Worm (Caenorhabditis elegans) whole organism, L4 larva: ENCODE data around the gene nspb-4.

Source experiments
- D1046.2 ChIP-seq: fragments of 200-800 bp; sonication (Bioruptor generic); IDR thresholded peaks from 2 replicates; pipeline ENCODE4 v1.3.6; 2022; ENCODE audit warnings: missing genetic modification characterization, missing compliant biosample characterization
- F37D6.2 ChIP-seq: sonication (generic microtip); optimal IDR thresholded peaks from 2 replicates; lab custom pipeline; 2016; ENCODE audit warnings: mild to moderate bottlenecking, missing genetic modification characterization, missing compliant biosample characterization
- T20F7.1 ChIP-seq: fragments of 200-800 bp; sonication (Bioruptor generic); optimal IDR thresholded peaks from 2 replicates; lab custom pipeline; 2018; ENCODE audit warnings: mild to moderate bottlenecking, missing genetic modification characterization, missing compliant biosample characterization
- Y48G9A.11 ChIP-seq: fragments of 200-800 bp; sonication (Bioruptor generic); IDR thresholded peaks from 2 replicates; pipeline ENCODE4 v1.3.6; 2022; ENCODE audit warnings: missing genetic modification reagents, missing genetic modification characterization, missing compliant biosample characterization
- Y75B8A.6 ChIP-seq: fragments of 200-800 bp; sonication (Bioruptor generic); IDR thresholded peaks from 2 replicates; pipeline ENCODE4 v1.3.6; 2022; ENCODE audit warnings: missing genetic modification reagents, missing genetic modification characterization, missing compliant biosample characterization
- aha-1 ChIP-seq: fragments of 150-350 bp; peaks from one replicate; lab custom pipeline; 2014; ENCODE audit warnings: missing biosample characterization, missing genetic modification characterization
- ama-1 ChIP-seq: fragments of 150-350 bp; optimal IDR thresholded peaks from 2 replicates; lab custom pipeline; 2014; ENCODE audit warnings: inconsistent platforms, mixed read lengths
- arid-1 ChIP-seq: fragments of 200-800 bp; sonication (Bioruptor generic); conservative IDR thresholded peaks from 2 replicates; pipeline ENCODE4 v1.3.6; 2022; ENCODE audit warnings: missing genetic modification reagents, missing genetic modification characterization, missing compliant biosample characterization
- ceh-20 ChIP-seq: fragments of 200-800 bp; sonication (Bioruptor generic); IDR thresholded peaks from 2 replicates; pipeline ENCODE4 v1.3.6; 2022; ENCODE audit warnings: missing genetic modification reagents, missing genetic modification characterization, missing compliant biosample characterization
- ceh-32 ChIP-seq: sonication (generic microtip); optimal IDR thresholded peaks from 2 replicates; lab custom pipeline; 2016; ENCODE audit warnings: mild to moderate bottlenecking, missing genetic modification characterization, missing compliant biosample characterization; ENCODE audit not compliant: poor library complexity
- cey-2 ChIP-seq: sonication (generic microtip); optimal IDR thresholded peaks from 3 replicates; lab custom pipeline; 2017; ENCODE audit warnings: missing genetic modification characterization, mild to moderate bottlenecking, missing compliant biosample characterization, antibody characterized with exemption, borderline replicate concordance; ENCODE audit not compliant: insufficient read depth
- daf-8 ChIP-seq: fragments of 200-800 bp; sonication (Bioruptor generic); IDR thresholded peaks from 2 replicates; pipeline ENCODE4 v1.3.6; 2022; ENCODE audit warnings: missing genetic modification characterization, missing compliant biosample characterization
- dmd-6 ChIP-seq: fragments of 200-800 bp; sonication (Bioruptor generic); IDR thresholded peaks from 2 replicates; pipeline ENCODE4 v1.3.6; 2022; ENCODE audit warnings: missing genetic modification reagents, missing genetic modification characterization, missing compliant biosample characterization
- dmd-8 ChIP-seq: fragments of 200-800 bp; sonication (Bioruptor generic); IDR thresholded peaks from 2 replicates; pipeline ENCODE4 v1.3.6; 2022; ENCODE audit warnings: missing genetic modification characterization, missing compliant biosample characterization
- dpl-1 ChIP-seq: fragments of 150-350 bp; optimal IDR thresholded peaks from 2 replicates; lab custom pipeline; 2014; ENCODE audit warnings: missing biosample characterization, missing genetic modification reagents, missing genetic modification characterization
- duxl-1 ChIP-seq: sonication (generic microtip); optimal IDR thresholded peaks from 2 replicates; lab custom pipeline; 2016; ENCODE audit warnings: mild to moderate bottlenecking, missing genetic modification characterization, moderate library complexity, missing compliant biosample characterization; ENCODE audit not compliant: poor library complexity
- fkh-10 ChIP-seq: fragments of 150-350 bp; optimal IDR thresholded peaks from 2 replicates; lab custom pipeline; 2014; ENCODE audit warnings: missing biosample characterization, missing genetic modification reagents, missing genetic modification characterization
- gei-8 ChIP-seq: fragments of 200-800 bp; sonication (Bioruptor generic); optimal IDR thresholded peaks from 2 replicates; lab custom pipeline; 2018; ENCODE audit warnings: mild to moderate bottlenecking, missing genetic modification characterization, missing compliant biosample characterization
- hif-1 ChIP-seq, 2 experiments: sonication (generic microtip); optimal IDR thresholded peaks; 2 replicates each; lab custom pipeline; 2016 to 2017; ENCODE audit warnings: missing compliant biosample characterization in 2 of 2, missing genetic modification characterization in 2 of 2, missing genetic modification reagents in 2 of 2, missing genotype in 2 of 2, mild to moderate bottlenecking in 1 of 2
- hmg-1.1 ChIP-seq: fragments of 200-800 bp; sonication (Bioruptor generic); IDR thresholded peaks from 2 replicates; pipeline ENCODE4 v1.3.6; 2022; ENCODE audit warnings: missing genetic modification reagents, missing genetic modification characterization, missing compliant biosample characterization
- jun-1 ChIP-seq: fragments of 150-350 bp; optimal IDR thresholded peaks from 2 replicates; lab custom pipeline; 2014; ENCODE audit warnings: missing biosample characterization, missing genetic modification reagents, missing genetic modification characterization
- lim-7 ChIP-seq: fragments of 200-800 bp; sonication (Bioruptor generic); IDR thresholded peaks from 2 replicates; pipeline ENCODE4 v1.3.6; 2022; ENCODE audit warnings: missing genetic modification characterization, missing compliant biosample characterization
- lin-1 ChIP-seq: fragments of 200-800 bp; sonication (Bioruptor generic); IDR thresholded peaks from 2 replicates; pipeline ENCODE4 v1.3.6; 2022; ENCODE audit warnings: missing genetic modification reagents, missing genetic modification characterization, missing compliant biosample characterization
- lin-13 ChIP-seq: fragments of 150-350 bp; optimal IDR thresholded peaks from 2 replicates; lab custom pipeline; 2014; ENCODE audit warnings: missing biosample characterization, missing genetic modification reagents, missing genetic modification characterization
- lin-29 ChIP-seq: fragments of 200-800 bp; sonication (Bioruptor generic); IDR thresholded peaks from 2 replicates; pipeline ENCODE4 v1.3.6; 2022; ENCODE audit warnings: missing genetic modification reagents, missing genetic modification characterization, missing compliant biosample characterization
- lin-38 ChIP-seq: fragments of 200-800 bp; sonication (Bioruptor generic); IDR thresholded peaks from 2 replicates; pipeline ENCODE4 v1.3.6; 2022; ENCODE audit warnings: missing genetic modification reagents, missing genetic modification characterization, missing compliant biosample characterization
- lin-39 ChIP-seq: fragments of 150-350 bp; optimal IDR thresholded peaks from 2 replicates; lab custom pipeline; 2014; ENCODE audit warnings: missing biosample characterization, missing genetic modification reagents, missing genetic modification characterization
- madf-9 ChIP-seq: fragments of 200-800 bp; sonication (Bioruptor generic); conservative IDR thresholded peaks from 2 replicates; pipeline ENCODE4 v1.3.6; 2022; ENCODE audit warnings: missing genetic modification reagents, missing genetic modification characterization, missing compliant biosample characterization
- mdl-1 ChIP-seq, 2 experiments: fragments of 150-350 bp in 1 of 2; sonication (generic microtip) in 1 of 2; optimal IDR thresholded peaks; 2 replicates each; lab custom pipeline; 2014 to 2017; ENCODE audit warnings: missing biosample characterization in 2 of 2, missing genetic modification characterization in 2 of 2
- mdt-29 ChIP-seq: fragments of 200-800 bp; sonication (Bioruptor generic); IDR thresholded peaks from 2 replicates; pipeline ENCODE4 v1.3.6; 2022; ENCODE audit warnings: missing genetic modification reagents, missing genetic modification characterization, missing compliant biosample characterization
- mxl-2 ChIP-seq: fragments of 200-800 bp; sonication (Bioruptor generic); conservative IDR thresholded peaks from 2 replicates; pipeline ENCODE4 v1.3.6; 2022; ENCODE audit warnings: missing genetic modification reagents, missing genetic modification characterization, missing compliant biosample characterization
- nhr-10 ChIP-seq: fragments of 150-350 bp; optimal IDR thresholded peaks from 2 replicates; lab custom pipeline; 2014; ENCODE audit warnings: missing biosample characterization, missing genetic modification characterization
- nhr-11 ChIP-seq: fragments of 150-350 bp; optimal IDR thresholded peaks from 2 replicates; lab custom pipeline; 2014; ENCODE audit warnings: missing biosample characterization, missing genetic modification characterization
- nhr-237 ChIP-seq: sonication (generic microtip); optimal IDR thresholded peaks from 2 replicates; lab custom pipeline; 2017; ENCODE audit warnings: missing biosample characterization, missing genetic modification characterization
- nhr-25 ChIP-seq: sonication (generic microtip); optimal IDR thresholded peaks from 2 replicates; lab custom pipeline; 2017; ENCODE audit warnings: missing genetic modification characterization, mild to moderate bottlenecking, missing compliant biosample characterization, antibody characterized with exemption, moderate library complexity, borderline replicate concordance; ENCODE audit not compliant: insufficient read depth
- nhr-42 ChIP-seq: fragments of 200-800 bp; sonication (Bioruptor generic); IDR thresholded peaks from 2 replicates; pipeline ENCODE4 v1.3.6; 2022; ENCODE audit warnings: missing genetic modification characterization, missing compliant biosample characterization
- nhr-6 ChIP-seq: fragments of 150-350 bp; optimal IDR thresholded peaks from 2 replicates; lab custom pipeline; 2014; ENCODE audit warnings: missing biosample characterization, missing genetic modification characterization
- pqm-1 ChIP-seq: sonication (generic microtip); optimal IDR thresholded peaks from 2 replicates; lab custom pipeline; 2017; ENCODE audit warnings: missing biosample characterization, missing genetic modification characterization
- saeg-2 ChIP-seq: fragments of 200-800 bp; sonication (Bioruptor generic); IDR thresholded peaks from 2 replicates; pipeline ENCODE4 v1.3.6; 2022; ENCODE audit warnings: missing genetic modification reagents, missing genetic modification characterization, missing compliant biosample characterization
- set-16 ChIP-seq: fragments of 200-800 bp; sonication (Bioruptor generic); IDR thresholded peaks from 2 replicates; pipeline ENCODE4 v1.3.6; 2022; ENCODE audit warnings: missing genetic modification reagents, missing genetic modification characterization, missing compliant biosample characterization
- skn-1 ChIP-seq: fragments of 150-350 bp; optimal IDR thresholded peaks from 2 replicates; lab custom pipeline; 2014; ENCODE audit warnings: missing biosample characterization, missing genetic modification characterization
- snpc-1.2 ChIP-seq: fragments of 200-800 bp; sonication (Bioruptor generic); IDR thresholded peaks from 2 replicates; pipeline ENCODE4 v1.3.6; 2022; ENCODE audit warnings: missing genetic modification reagents, missing genetic modification characterization, missing compliant biosample characterization
- snpc-4 ChIP-seq: fragments of 150-350 bp; optimal IDR thresholded peaks from 2 replicates; lab custom pipeline; 2014; ENCODE audit warnings: missing biosample characterization, missing genetic modification characterization
- spr-1 ChIP-seq: sonication (generic microtip); optimal IDR thresholded peaks from 2 replicates; lab custom pipeline; 2016; ENCODE audit warnings: mild to moderate bottlenecking, missing genetic modification characterization, missing compliant biosample characterization
- tra-1 ChIP-seq: fragments of 200-800 bp; sonication (Bioruptor generic); IDR thresholded peaks from 2 replicates; pipeline ENCODE4 v1.3.6; 2022; ENCODE audit warnings: missing genetic modification reagents, missing genetic modification characterization, missing compliant biosample characterization
- unc-130 ChIP-seq: sonication (generic microtip); optimal IDR thresholded peaks from 2 replicates; lab custom pipeline; 2016; ENCODE audit warnings: missing genetic modification reagents, missing genetic modification characterization, missing compliant biosample characterization
- unc-62 ChIP-seq, 3 experiments: fragments of 150-350 bp in 1 of 3; sonication (generic microtip); optimal IDR thresholded peaks in 2 of 3; peaks in 1 of 3; 1 replicate in 1 of 3; 2 replicates in 2 of 3; lab custom pipeline; 2014 to 2017; ENCODE audit warnings: missing biosample characterization in 3 of 3, missing genetic modification characterization in 3 of 3, missing genetic modification reagents in 3 of 3, missing genotype in 1 of 3
- zag-1 ChIP-seq: fragments of 150-350 bp; optimal IDR thresholded peaks from 2 replicates; lab custom pipeline; 2014; ENCODE audit warnings: missing biosample characterization, missing genetic modification characterization
- ztf-7 ChIP-seq: fragments of 150-350 bp; optimal IDR thresholded peaks from 2 replicates; lab custom pipeline; 2014; ENCODE audit warnings: missing biosample characterization, missing genetic modification characterization

nspb-4 gene

ce11 chrIV:6556624-6557368, 41.2 kb upstream of the nspb-4 start, which contains the start of gene try-3 (continued):
- TF ChIP-seq duxl-1 (tag; lab: Kevin White, UChicago) (peak; percentile 71), nhr-10 (tag; lab: Kevin White, UChicago) (peak; percentile 27), ztf-7 (no peak), tra-1 (GFP tag; lab: Robert Waterston, UW) (peak; percentile 82), jun-1 (no peak), dmd-8 (GFP tag; lab: Robert Waterston, UW) (peak; percentile 73; the same call in 1 of the 2 replicates), nhr-11 (no peak), mdt-29 (GFP tag; lab: Robert Waterston, UW) (peak; percentile 78), snpc-1.2 (GFP tag; lab: Robert Waterston, UW) (peak; percentile 98), lin-38 (GFP tag; lab: Robert Waterston, UW) (peak; percentile 86), F37D6.2 (tag; lab: Kevin White, UChicago) (peak; percentile 22), Y48G9A.11 (GFP tag; lab: Robert Waterston, UW) (peak; percentile 76), lin-1 (GFP tag; lab: Robert Waterston, UW) (peak; percentile 33; the same call in 1 of the 2 replicates), hmg-1.1 (GFP tag; lab: Robert Waterston, UW) (peak; percentile 88), cey-2 (tag; lab: Kevin White, UChicago) (no peak), set-16 (GFP tag; lab: Robert Waterston, UW) (no peak; the same call in none of the 2 replicates), nhr-25 (tag; lab: Kevin White, UChicago) (no peak), nhr-6 (tag; lab: Kevin White, UChicago) (no peak), mxl-2 (GFP tag; lab: Robert Waterston, UW) (0 out of 2 replicates have a peak, but pooled peaks have one; percentile 16), lim-7 (GFP tag; lab: Robert Waterston, UW) (peak; percentile 97), T20F7.1 (no peak), ceh-20 (GFP tag; lab: Robert Waterston, UW) (peak; percentile 60; the same call in 1 of the 2 replicates), dpl-1 (GFP tag; lab: Kevin White, UChicago) (peak; percentile 49), lin-13 (GFP tag; lab: Kevin White, UChicago) (peak; percentile 41), ceh-32 (tag; lab: Kevin White, UChicago) (no peak), madf-9 (GFP tag; lab: Robert Waterston, UW) (peak; percentile 80), lin-39 (tag; lab: Kevin White, UChicago) (no peak), skn-1 (tag; lab: Kevin White, UChicago) (no peak), unc-62 (GFP tag; optimal IDR thresholded peaks at IDR 0.05 in 1 of 2; lab: Kevin White, UChicago) (no peak), unc-62 (tag; optimal IDR thresholded peaks at IDR 0.05; lab: Kevin White, UChicago) (no peak), fkh-10 (GFP tag; lab: Kevin White, UChicago) (peak; percentile 68), ama-1 (no peak), aha-1 (tag; lab: Kevin White, UChicago) (peak; percentile 58), Y75B8A.6 (GFP tag; lab: Robert Waterston, UW) (peak; percentile 71; the same call in 1 of the 2 replicates), nhr-42 (GFP tag; lab: Robert Waterston, UW) (peak; percentile 71; the same call in 1 of the 2 replicates), arid-1 (peak; percentile 80), pqm-1 (tag; lab: Kevin White, UChicago) (no peak), nhr-237 (tag; lab: Kevin White, UChicago) (no peak), hif-1 (tag; optimal IDR thresholded peaks at IDR 0.05; lab: Kevin White, UChicago) (peak in 1 of 2 experiments; percentile 57), mdl-1 (tag; optimal IDR thresholded peaks at IDR 0.05; lab: Kevin White, UChicago) (peak in 1 of 2 experiments; percentile 22), spr-1 (tag; lab: Kevin White, UChicago) (peak; percentile 11), zag-1 (no peak), lin-29 (GFP tag; lab: Robert Waterston, UW) (no peak), snpc-4 (no peak), dmd-6 (GFP tag; lab: Robert Waterston, UW) (peak; percentile 66), daf-8 (GFP tag; lab: Robert Waterston, UW) (0 out of 2 replicates have a peak, but pooled peaks have one; percentile 15), gei-8 (GFP tag; lab: Kevin White, UChicago) (peak; percentile 73), D1046.2 (GFP tag; lab: Robert Waterston, UW) (peak; percentile 81), unc-130 (peak; percentile 54), saeg-2 (GFP tag; lab: Robert Waterston, UW) (no peak)
